Fruit fly (Drosophila melanogaster) whole organism, wandering third instar larva: Measurements from ENCODE around the gene CNPYb.

Experiments used
- Dif ChIP-seq: fragments of 200-275, 200-300 bp; sonication (Bioruptor generic); optimal IDR thresholded peaks from 2 replicates; lab custom pipeline; 2018; ENCODE audit warnings: missing biosample characterization, missing genetic modification characterization; ENCODE audit not compliant: partially characterized antibody
- GATAd ChIP-seq: sonication (Bioruptor generic); optimal IDR thresholded peaks from 2 replicates; lab custom pipeline; 2016; ENCODE audit warnings: missing biosample characterization, missing genetic modification characterization
- Hnf4 ChIP-seq: fragments of 200-800 bp; sonication (Bioruptor generic); optimal IDR thresholded peaks from 2 replicates; lab custom pipeline; 2016; ENCODE audit warnings: missing biosample characterization, mild to moderate bottlenecking, missing genetic modification characterization
- Myc ChIP-seq: fragments of >200 bp; optimal IDR thresholded peaks from 2 replicates; lab custom pipeline; 2017
- OdsH ChIP-seq: fragments of 200-800 bp; sonication (Bioruptor generic); optimal IDR thresholded peaks from 2 replicates; lab custom pipeline; 2016; ENCODE audit warnings: missing biosample characterization, mild to moderate bottlenecking, missing genetic modification characterization
- Vsx2 ChIP-seq: fragments of 200-300, 225-300 bp; sonication (Bioruptor generic); optimal IDR thresholded peaks from 2 replicates; lab custom pipeline; 2018; ENCODE audit warnings: missing biosample characterization, missing genetic modification characterization; ENCODE audit not compliant: partially characterized antibody
- dl ChIP-seq, 2 experiments: fragments of 175-275, 200-275 bp in 1 of 2; fragments of 200-275 bp in 1 of 2; sonication (Bioruptor generic); optimal IDR thresholded peaks; lab custom pipeline; 2018; ENCODE audit warnings: mild to moderate bottlenecking in 2 of 2, missing biosample characterization in 2 of 2, missing genetic modification characterization in 2 of 2, moderate library complexity in 2 of 2; ENCODE audit not compliant: partially characterized antibody in 2 of 2, insufficient read depth in 1 of 2
- dsf ChIP-seq: sonication (Bioruptor generic); optimal IDR thresholded peaks from 2 replicates; lab custom pipeline; 2016; ENCODE audit warnings: missing biosample characterization, missing genetic modification characterization, borderline replicate concordance
- fru ChIP-seq: fragments of 200-800 bp; sonication (Bioruptor generic); optimal IDR thresholded peaks from 3 replicates; lab custom pipeline; 2016; ENCODE audit warnings: missing biosample characterization, mild to moderate bottlenecking, missing genetic modification characterization
- h ChIP-seq: fragments of 200-800 bp; sonication (Bioruptor generic); optimal IDR thresholded peaks from 3 replicates; lab custom pipeline; 2016; ENCODE audit warnings: missing biosample characterization, mild to moderate bottlenecking, missing genetic modification characterization
- psq ChIP-seq: fragments of 200-800 bp; sonication (Bioruptor generic); optimal IDR thresholded peaks from 3 replicates; lab custom pipeline; 2017; ENCODE audit warnings: missing biosample characterization, mild to moderate bottlenecking, missing genetic modification characterization, moderate library complexity
- rgr ChIP-seq: fragments of 200-800 bp; sonication (Bioruptor generic); optimal IDR thresholded peaks from 3 replicates; lab custom pipeline; 2016; ENCODE audit warnings: missing biosample characterization, mild to moderate bottlenecking, missing genetic modification characterization
- sv ChIP-seq: fragments of 200-800 bp; sonication (Bioruptor generic); optimal IDR thresholded peaks from 3 replicates; lab custom pipeline; 2016; ENCODE audit warnings: missing biosample characterization, missing genetic modification characterization
- usp ChIP-seq: fragments of >200 bp; optimal IDR thresholded peaks from 2 replicates; lab custom pipeline; 2017; ENCODE audit warnings: missing biosample characterization, missing genetic modification characterization

DNA sequence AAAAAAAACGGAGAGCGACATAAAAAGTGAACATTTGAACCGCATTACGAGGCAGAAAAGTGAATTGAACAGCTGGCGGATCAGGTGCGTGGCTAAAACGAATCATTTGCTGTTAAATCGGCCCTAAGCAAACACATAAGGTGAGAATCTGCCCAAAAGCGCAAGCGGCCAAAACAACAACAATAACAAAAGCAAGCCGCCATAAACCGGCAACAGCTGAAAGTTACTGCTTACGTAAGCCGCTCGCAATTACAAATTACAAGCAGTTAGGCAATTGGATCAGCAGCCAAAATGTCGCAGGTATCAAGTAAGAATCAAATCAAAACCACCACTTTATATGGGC is 32.6 kb downstream of the CNPYb start:
- TF ChIP-seq GATAd (GFP tag; lab: Kevin White, UChicago) (no peak), h (GFP tag; lab: Kevin White, UChicago) (no peak), Hnf4 (no peak), Dif (GFP tag; lab: Kevin White, UChicago) (no peak), dl (GFP tag; optimal IDR thresholded peaks at IDR 0.05; lab: Kevin White, UChicago; ENCODE audit: insufficient read depth in 1 of 2, partially characterized antibody in 2 of 2) (no peak), Vsx2 (GFP tag; lab: Kevin White, UChicago) (no peak), dsf (GFP tag; lab: Kevin White, UChicago) (no peak), Myc (no peak), OdsH (GFP tag; lab: Kevin White, UChicago) (no peak), sv (GFP tag; lab: Kevin White, UChicago) (no peak), fru (no peak), psq (GFP tag; lab: Kevin White, UChicago) (no peak), usp (GFP tag; lab: Kevin White, UChicago) (no peak), rgr (no peak)
